Worm (Caenorhabditis elegans): ENCODE data around the gene W03C9.2.
A peak's percentile ranks its signal among the peaks of the same experiment; 100 is the strongest.

The W03C9.2 gene

DNA sequence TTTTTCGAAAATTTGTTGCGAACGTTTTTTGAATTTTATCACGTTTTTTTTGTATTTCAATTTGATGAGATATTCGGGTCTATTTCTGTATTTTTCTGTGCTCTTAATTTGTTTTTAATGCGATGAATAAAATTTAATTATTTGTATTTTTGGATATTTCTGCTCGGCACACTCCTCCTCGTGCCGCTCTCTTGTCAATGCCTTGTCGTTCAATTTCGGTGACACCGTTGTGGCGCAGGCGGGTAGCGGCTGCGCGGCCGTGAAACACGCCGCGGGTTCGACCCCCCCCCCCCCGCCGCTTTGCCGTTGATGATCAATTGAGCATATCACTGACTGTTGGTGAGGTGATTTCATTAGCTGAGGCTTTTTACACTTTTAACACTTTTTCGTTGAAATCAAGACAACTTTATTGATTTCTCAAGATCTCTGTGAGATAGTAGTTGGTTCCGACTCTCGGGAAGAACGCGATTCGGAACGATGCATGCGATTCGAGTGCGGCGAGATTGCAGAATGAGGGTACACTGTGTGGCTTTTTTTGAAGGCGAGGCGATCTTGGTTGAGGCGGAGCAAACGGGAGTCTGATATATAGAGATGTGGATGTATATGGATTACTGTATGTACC, 1.5 kb upstream of the W03C9.2 start (continued):
- TF ChIP-seq K09A11.1 (tag; optimal IDR thresholded peaks at IDR 0.05; ENCODE audit: insufficient read depth) (peak; percentile 96), unc-86 (tag; optimal IDR thresholded peaks at IDR 0.05) (peak; percentile 100), nhr-232 (tag; optimal IDR thresholded peaks at IDR 0.05) (peak; percentile 99), hlh-6 (tag; optimal IDR thresholded peaks at IDR 0.05) (peak; percentile 100), ceh-34 (tag; optimal IDR thresholded peaks at IDR 0.05) (peak; percentile 99), pax-1 (tag; optimal IDR thresholded peaks at IDR 0.05) (no peak), ztf-16 (tag; optimal IDR thresholded peaks at IDR 0.05) (peak; percentile 100), pha-4 (tag; optimal IDR thresholded peaks at IDR 0.05) (no peak), hlh-30 (tag; optimal IDR thresholded peaks at IDR 0.05; ENCODE audit: insufficient read depth) (peak; percentile 87), lim-6 (tag; optimal IDR thresholded peaks at IDR 0.05) (peak; percentile 99), ttx-3 (tag; optimal IDR thresholded peaks at IDR 0.05) (peak; percentile 99), zip-5 (tag; optimal IDR thresholded peaks at IDR 0.05) (peak; percentile 95), dve-1 (tag; optimal IDR thresholded peaks at IDR 0.05) (peak; percentile 96), mec-3 (tag; optimal IDR thresholded peaks at IDR 0.05; ENCODE audit: borderline replicate concordance) (peak; percentile 91), tbx-2 (tag; optimal IDR thresholded peaks at IDR 0.05) (peak; percentile 99), nhr-11 (tag; optimal IDR thresholded peaks at IDR 0.05) (no peak), nfya-1 (tag; optimal IDR thresholded peaks at IDR 0.05) (peak; percentile 92), unc-42 (tag; optimal IDR thresholded peaks at IDR 0.05) (peak; percentile 94), lin-11 (tag; optimal IDR thresholded peaks at IDR 0.05) (peak; percentile 98), odd-2 (tag; optimal IDR thresholded peaks at IDR 0.05) (peak; percentile 89), C38D4.7 (GFP tag; optimal IDR thresholded peaks at IDR 0.05) (peak; percentile 99), syd-9 (tag; optimal IDR thresholded peaks at IDR 0.05) (peak; percentile 99), ceh-18 (tag; optimal IDR thresholded peaks at IDR 0.05) (peak; percentile 99), dmd-4 (tag; optimal IDR thresholded peaks at IDR 0.05; ENCODE audit: borderline replicate concordance) (peak; percentile 99), unc-55 (GFP tag; optimal IDR thresholded peaks at IDR 0.05) (no peak), Y22D7AL.16 (tag; optimal IDR thresholded peaks at IDR 0.05) (peak; percentile 100), rnt-1 (tag; optimal IDR thresholded peaks at IDR 0.05) (peak; percentile 99), ceh-31 (tag; optimal IDR thresholded peaks at IDR 0.05) (peak; percentile 97), ceh-22 (tag; optimal IDR thresholded peaks at IDR 0.05) (peak; percentile 59), madf-2 (tag; optimal IDR thresholded peaks at IDR 0.05) (peak; percentile 98), fkh-6 (tag; optimal IDR thresholded peaks at IDR 0.05) (peak; percentile 98), ceh-19 (GFP tag; optimal IDR thresholded peaks at IDR 0.05) (peak; percentile 99), fax-1 (tag; optimal IDR thresholded peaks at IDR 0.05) (peak; percentile 98), che-1 (tag; optimal IDR thresholded peaks at IDR 0.05) (peak; percentile 99), hlh-13 (GFP tag; optimal IDR thresholded peaks at IDR 0.05) (peak; percentile 100), C08G9.2 (tag; optimal IDR thresholded peaks at IDR 0.05) (peak; percentile 94), elt-2 (tag; optimal IDR thresholded peaks at IDR 0.05) (peak; percentile 100), pag-3 (tag; optimal IDR thresholded peaks at IDR 0.05; ENCODE audit: borderline replicate concordance) (peak; percentile 99), sox-2 (GFP tag; IDR thresholded peaks at IDR 0.05) (peak; percentile 98), ceh-48 (tag; optimal IDR thresholded peaks at IDR 0.05) (peak; percentile 100), ama-1 (optimal IDR thresholded peaks at IDR 0.05) (no peak), elt-4 (tag; optimal IDR thresholded peaks at IDR 0.05) (peak; percentile 98)

DNA sequence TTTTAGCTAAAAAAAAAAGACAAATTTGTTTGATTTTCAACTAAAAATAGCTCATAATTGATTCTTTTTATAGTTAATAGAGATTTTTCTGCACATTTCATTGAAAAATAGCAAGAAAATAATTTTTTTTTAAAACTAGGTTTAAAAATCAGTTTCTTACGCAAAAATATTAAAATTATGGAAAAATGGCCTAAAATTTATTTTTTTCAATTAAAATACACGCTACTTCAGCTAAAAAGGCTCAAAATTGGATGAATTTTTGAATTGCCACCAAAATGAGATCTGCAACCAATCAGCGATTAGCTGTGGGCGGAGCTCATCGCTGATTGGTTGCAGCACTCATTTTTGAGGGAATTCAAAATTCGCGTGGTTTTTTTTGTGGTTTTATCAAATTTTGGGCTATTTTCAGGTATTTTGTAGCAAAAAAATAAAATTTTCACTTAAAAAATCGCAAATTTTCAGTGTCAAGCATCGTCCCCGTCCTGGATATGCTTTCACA, 1.0 kb downstream of the W03C9.2 start:
- TF ChIP-seq zip-5 (tag; optimal IDR thresholded peaks at IDR 0.05) = no peak
- peak; percentile 84 for TF ChIP-seq nfya-1 (tag; optimal IDR thresholded peaks at IDR 0.05)
- TF ChIP-seq fax-1 (tag; optimal IDR thresholded peaks at IDR 0.05) = no peak
- TF ChIP-seq elt-2 (tag; optimal IDR thresholded peaks at IDR 0.05) = no peak
